Fruit fly (Drosophila melanogaster) whole organism, prepupa: ENCODE data around the gene Ctr1A.
A peak's percentile ranks its signal among the peaks of the same experiment; 100 is the strongest.

Experiments
- Blimp-1 ChIP-seq: fragments of 200-800 bp; sonication (Bioruptor generic); optimal IDR thresholded peaks from 3 replicates; lab custom pipeline; 2017; ENCODE audit warnings: missing biosample characterization, missing genetic modification characterization, mild to moderate bottlenecking, moderate library complexity, missing genetic modification reagents
- CG11294 ChIP-seq: fragments of 200-800 bp; sonication (Bioruptor generic); IDR thresholded peaks from 2 replicates; pipeline ENCODE4 v1.3.6; 2022; ENCODE audit warnings: missing biosample characterization, missing genetic modification characterization
- CG11762 ChIP-seq: fragments of 200-800 bp; sonication (Bioruptor generic); optimal IDR thresholded peaks from 3 replicates; lab custom pipeline; 2016; ENCODE audit warnings: missing biosample characterization, missing genetic modification characterization; ENCODE audit not compliant: insufficient read depth
- CG11902 ChIP-seq: fragments of 200-800 bp; sonication (Bioruptor generic); optimal IDR thresholded peaks from 3 replicates; lab custom pipeline; 2016; ENCODE audit warnings: missing biosample characterization, missing genetic modification characterization
- CG15336 ChIP-seq: fragments of 200-800 bp; sonication (Bioruptor generic); IDR thresholded peaks from 2 replicates; pipeline ENCODE4 v1.3.6; 2022; ENCODE audit warnings: missing biosample characterization, missing genetic modification characterization
- CG1621 ChIP-seq: fragments of 200-800 bp; sonication (Bioruptor generic); optimal IDR thresholded peaks from 3 replicates; lab custom pipeline; 2018; ENCODE audit warnings: missing biosample characterization, mild to moderate bottlenecking, missing genetic modification characterization
- CG16779 ChIP-seq: fragments of 200-800 bp; sonication (Bioruptor generic); optimal IDR thresholded peaks from 3 replicates; lab custom pipeline; 2017; ENCODE audit warnings: missing biosample characterization, mild to moderate bottlenecking, missing genetic modification characterization
- CG3032 ChIP-seq: fragments of 200-800 bp; optimal IDR thresholded peaks from 2 replicates; lab custom pipeline; 2019; ENCODE audit warnings: missing biosample characterization, mild to moderate bottlenecking, missing genetic modification characterization, moderate library complexity
- CG32006 ChIP-seq: fragments of 200-800 bp; sonication (Bioruptor generic); optimal IDR thresholded peaks from 3 replicates; lab custom pipeline; 2017; ENCODE audit warnings: missing biosample characterization, mild to moderate bottlenecking, missing genetic modification characterization
- CG34406 ChIP-seq: fragments of 200-800 bp; sonication (Bioruptor generic); optimal IDR thresholded peaks from 3 replicates; lab custom pipeline; 2016; ENCODE audit warnings: missing biosample characterization, missing genetic modification characterization
- CG6163 ChIP-seq: fragments of 200-800 bp; sonication (Bioruptor generic); IDR thresholded peaks from 3 replicates; pipeline ENCODE4 v1.3.6; 2022; ENCODE audit warnings: missing biosample characterization, missing genetic modification characterization
- CG6276 ChIP-seq: fragments of 200-800 bp; sonication (Bioruptor generic); optimal IDR thresholded peaks from 2 replicates; lab custom pipeline; 2017; ENCODE audit warnings: missing biosample characterization, mild to moderate bottlenecking, missing genetic modification characterization
- CG6792 ChIP-seq: fragments of 200-800 bp; sonication (Bioruptor generic); optimal IDR thresholded peaks from 3 replicates; lab custom pipeline; 2016; ENCODE audit warnings: missing biosample characterization, missing genetic modification characterization
- CG6808 ChIP-seq: fragments of 200-800 bp; sonication (Bioruptor generic); optimal IDR thresholded peaks from 3 replicates; lab custom pipeline; 2017; ENCODE audit warnings: missing biosample characterization, missing genetic modification characterization, mild to moderate bottlenecking, moderate library complexity, missing genetic modification reagents
- CG6854 ChIP-seq: fragments of 200-800 bp; sonication (Bioruptor generic); optimal IDR thresholded peaks from 2 replicates; lab custom pipeline; 2017; ENCODE audit warnings: missing biosample characterization, mild to moderate bottlenecking, missing genetic modification characterization
- CG7368 ChIP-seq: fragments of 200-800 bp; sonication (Bioruptor generic); optimal IDR thresholded peaks from 3 replicates; lab custom pipeline; 2016; ENCODE audit warnings: missing biosample characterization, missing genetic modification characterization
- CG8119 ChIP-seq: fragments of 200-800 bp; sonication (Bioruptor generic); IDR thresholded peaks from 3 replicates; pipeline ENCODE4 v1.3.6; 2022; ENCODE audit warnings: missing biosample characterization, missing genetic modification characterization
- CG8632 ChIP-seq: fragments of 200-800 bp; sonication (Bioruptor generic); optimal IDR thresholded peaks from 3 replicates; lab custom pipeline; 2016; ENCODE audit warnings: missing biosample characterization, missing genetic modification characterization
- Eip75B ChIP-seq: fragments of 200-800 bp; sonication (Bioruptor generic); optimal IDR thresholded peaks from 3 replicates; lab custom pipeline; 2016; ENCODE audit warnings: missing biosample characterization, missing genetic modification characterization
- Eip78C ChIP-seq: fragments of 200-800 bp; sonication (Bioruptor generic); peaks from one replicate; lab custom pipeline; 2016; ENCODE audit warnings: missing biosample characterization, missing genetic modification characterization
- Eip93F ChIP-seq: fragments of 200-800 bp; sonication (Bioruptor generic); optimal IDR thresholded peaks from 2 replicates; lab custom pipeline; 2016; ENCODE audit warnings: missing biosample characterization, mild to moderate bottlenecking, missing genetic modification characterization
- Ets21C ChIP-seq: fragments of 200-800 bp; sonication (Bioruptor generic); optimal IDR thresholded peaks from 3 replicates; lab custom pipeline; 2016; ENCODE audit warnings: missing biosample characterization, missing genetic modification characterization
- Ets96B ChIP-seq: fragments of 200-800 bp; optimal IDR thresholded peaks from 2 replicates; lab custom pipeline; 2019; ENCODE audit warnings: missing biosample characterization, mild to moderate bottlenecking, missing genetic modification characterization, moderate library complexity
- Gug ChIP-seq: fragments of 200-800 bp; sonication (Bioruptor generic); IDR thresholded peaks from 2 replicates; pipeline ENCODE4 v1.3.6; 2022; ENCODE audit warnings: missing biosample characterization, missing genetic modification characterization
- Hr39 ChIP-seq: fragments of 200-800 bp; sonication (Bioruptor generic); optimal IDR thresholded peaks from 2 replicates; lab custom pipeline; 2016; ENCODE audit warnings: missing biosample characterization, missing genetic modification characterization
- Hr4 ChIP-seq: fragments of 200-800 bp; sonication (Bioruptor generic); optimal IDR thresholded peaks from 3 replicates; lab custom pipeline; 2016; ENCODE audit warnings: missing biosample characterization, missing genetic modification characterization
- Lpt ChIP-seq: fragments of 200-800 bp; sonication (Bioruptor generic); optimal IDR thresholded peaks from 3 replicates; lab custom pipeline; 2016; ENCODE audit warnings: missing biosample characterization, missing genetic modification characterization
- Sox15 ChIP-seq: fragments of 200-800 bp; sonication (Bioruptor generic); optimal IDR thresholded peaks from 3 replicates; lab custom pipeline; 2016; ENCODE audit warnings: missing biosample characterization, missing genetic modification characterization
- achi ChIP-seq: fragments of 200-800 bp; sonication (Bioruptor generic); optimal IDR thresholded peaks from 3 replicates; lab custom pipeline; 2016; ENCODE audit warnings: missing biosample characterization, missing genetic modification characterization
- acj6 ChIP-seq: fragments of 200-800 bp; sonication (Bioruptor generic); optimal IDR thresholded peaks from 3 replicates; lab custom pipeline; 2016; ENCODE audit warnings: missing biosample characterization, missing genetic modification characterization
- dac ChIP-seq: fragments of 200-800 bp; sonication (Bioruptor generic); optimal IDR thresholded peaks from 2 replicates; lab custom pipeline; 2017; ENCODE audit warnings: missing biosample characterization, mild to moderate bottlenecking, missing genetic modification characterization
- dsx ChIP-seq: fragments of 200-800 bp; optimal IDR thresholded peaks from 3 replicates; lab custom pipeline; 2019; ENCODE audit warnings: missing biosample characterization, mild to moderate bottlenecking, missing genetic modification characterization, moderate library complexity; ENCODE audit not compliant: poor library complexity, severe bottlenecking
- esn ChIP-seq: fragments of 200-800 bp; sonication (Bioruptor generic); optimal IDR thresholded peaks from 2 replicates; lab custom pipeline; 2016; ENCODE audit warnings: missing biosample characterization, mild to moderate bottlenecking, missing genetic modification characterization, moderate library complexity
- fd59A ChIP-seq: fragments of 200-800 bp; sonication (Bioruptor generic); optimal IDR thresholded peaks from 2 replicates; lab custom pipeline; 2017; ENCODE audit warnings: missing biosample characterization, mild to moderate bottlenecking, missing genetic modification characterization, missing genetic modification reagents
- fd85E ChIP-seq: fragments of 200-800 bp; sonication (Bioruptor generic); optimal IDR thresholded peaks from 3 replicates; lab custom pipeline; 2016; ENCODE audit warnings: missing biosample characterization, missing genetic modification characterization
- fkh ChIP-seq: fragments of 200-800 bp; sonication (Bioruptor generic); optimal IDR thresholded peaks from 3 replicates; lab custom pipeline; 2017; ENCODE audit warnings: missing biosample characterization, mild to moderate bottlenecking, missing genetic modification characterization, moderate library complexity
- lz ChIP-seq: fragments of 200-800 bp; sonication (Bioruptor generic); optimal IDR thresholded peaks from 3 replicates; lab custom pipeline; 2016; ENCODE audit warnings: missing biosample characterization, missing genetic modification characterization
- net ChIP-seq: fragments of 200-800 bp; sonication (Bioruptor generic); optimal IDR thresholded peaks from 3 replicates; lab custom pipeline; 2016; ENCODE audit warnings: missing biosample characterization, missing genetic modification characterization
- pdm3 ChIP-seq: fragments of 200-800 bp; sonication (Bioruptor generic); optimal IDR thresholded peaks from 3 replicates; lab custom pipeline; 2016; ENCODE audit warnings: missing biosample characterization, missing genetic modification characterization
- spab ChIP-seq: fragments of 200-800 bp; sonication (Bioruptor generic); optimal IDR thresholded peaks from 2 replicates; lab custom pipeline; 2017; ENCODE audit warnings: missing biosample characterization, mild to moderate bottlenecking, missing genetic modification characterization, missing genetic modification reagents
- ss ChIP-seq, 2 experiments: fragments of 200-800 bp; sonication (Bioruptor generic); optimal IDR thresholded peaks; 2 replicates in 1 of 2; 3 replicates in 1 of 2; lab custom pipeline; 2017 to 2018; ENCODE audit warnings: mild to moderate bottlenecking in 2 of 2, missing biosample characterization in 2 of 2, missing genetic modification characterization in 2 of 2, moderate library complexity in 1 of 2
- svp ChIP-seq: fragments of 200-800 bp; sonication (Bioruptor generic); peaks from one replicate; lab custom pipeline; 2016; ENCODE audit warnings: missing biosample characterization, missing genetic modification characterization
- topi ChIP-seq: fragments of 200-800 bp; sonication (Bioruptor generic); optimal IDR thresholded peaks from 3 replicates; lab custom pipeline; 2016; ENCODE audit warnings: missing biosample characterization, missing genetic modification characterization
- vri ChIP-seq: fragments of 200-800 bp; sonication (Bioruptor generic); optimal IDR thresholded peaks from 3 replicates; lab custom pipeline; 2016; ENCODE audit warnings: missing biosample characterization, mild to moderate bottlenecking, missing genetic modification characterization

The Ctr1A gene

DNA sequence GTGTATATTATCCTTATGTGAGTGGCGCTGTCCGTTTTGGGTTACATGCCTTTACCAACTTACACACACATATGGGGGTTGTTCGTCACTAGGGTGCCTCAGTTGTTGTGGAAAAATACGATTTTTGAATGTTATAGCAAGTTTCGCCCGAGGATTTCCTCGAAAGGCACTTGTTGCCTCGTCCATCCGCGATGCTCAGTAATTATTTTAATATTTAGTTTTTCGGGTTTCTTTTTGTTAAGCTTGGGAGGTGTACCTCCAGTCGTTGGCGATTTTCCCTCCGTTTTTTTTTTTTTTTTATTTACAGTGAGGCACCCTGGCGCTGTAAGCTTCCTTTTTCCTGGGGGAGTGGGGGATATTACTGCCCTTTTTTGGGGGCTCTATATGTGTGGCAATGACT, 35.0 kb downstream of the Ctr1A start (continued):
- TF ChIP-seq dac (GFP tag; lab: Kevin White, UChicago) (peak; percentile 51), Sox15 (GFP tag; lab: Kevin White, UChicago) (peak; percentile 50), lz (GFP tag; lab: Kevin White, UChicago) (peak; percentile 81), Ets21C (GFP tag; lab: Kevin White, UChicago) (peak; percentile 71), Gug (GFP tag; lab: Robert Waterston, UW) (peak; percentile 43; the same call in 1 of the 2 replicates), CG8632 (GFP tag; lab: Kevin White, UChicago) (peak; percentile 79), Eip75B (GFP tag; lab: Kevin White, UChicago) (peak; percentile 76), CG6276 (GFP tag; lab: Kevin White, UChicago) (peak; percentile 72), CG6792 (GFP tag; lab: Kevin White, UChicago) (peak; percentile 84), vri (GFP tag; lab: Kevin White, UChicago) (peak; percentile 71), CG6808 (GFP tag; lab: Kevin White, UChicago) (peak; percentile 78), CG11294 (GFP tag; lab: Robert Waterston, UW) (peak; percentile 35; the same call in 1 of the 2 replicates), CG15336 (peak; percentile 89), acj6 (GFP tag; lab: Kevin White, UChicago) (peak; percentile 81), achi (peak; percentile 73), CG11762 (peak; percentile 56), CG3032 (tag; lab: Kevin White, UChicago) (peak; percentile 70), CG32006 (GFP tag; lab: Kevin White, UChicago) (peak; percentile 76), CG11902 (GFP tag; lab: Kevin White, UChicago) (peak; percentile 41), Eip93F (GFP tag; lab: Kevin White, UChicago) (peak; percentile 44), Blimp-1 (no peak)
- TF ChIP-seq, all 60 proteins: peak for 56

DNA sequence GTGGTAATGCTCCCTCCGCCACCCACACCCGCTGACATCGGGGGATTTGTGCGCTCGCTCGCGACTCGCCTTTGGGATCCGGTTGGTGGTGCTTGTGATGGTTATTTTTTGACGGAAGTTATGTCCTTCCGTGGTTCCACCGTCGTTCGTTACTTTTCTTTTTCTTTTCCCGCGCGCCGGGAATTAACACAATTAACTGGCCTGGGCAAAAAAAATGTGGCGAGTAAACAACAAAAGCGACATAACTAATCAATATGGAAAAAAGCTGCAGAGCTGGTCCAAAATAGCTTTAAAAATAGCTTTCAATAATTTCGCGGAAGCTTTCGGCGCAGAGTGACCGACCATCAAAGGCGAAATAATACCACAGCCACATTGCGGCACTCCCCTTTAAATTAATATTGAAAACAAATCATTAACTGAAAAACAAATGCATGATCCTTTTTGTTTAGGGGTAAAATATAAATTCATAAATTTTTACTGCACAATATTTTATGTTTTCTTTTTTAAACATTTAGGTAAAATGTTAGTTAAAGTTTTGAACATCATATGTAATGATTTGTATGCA, 36.9 kb downstream of the Ctr1A start, which contains the start of gene CG14440:
TSS of gene CG14440 (minus strand) at position 320 of the 565 bp plus-strand sequence.
- TF ChIP-seq Eip78C = peak; percentile 16
- TF ChIP-seq CG1621 (tag; lab: Kevin White, UChicago) = peak; percentile 40
- no peak for TF ChIP-seq net (GFP tag; lab: Kevin White, UChicago)
- no peak for TF ChIP-seq Eip75B (GFP tag; lab: Kevin White, UChicago)
- TF ChIP-seq CG6854 = peak; percentile 35
- no peak for TF ChIP-seq topi (GFP tag; lab: Kevin White, UChicago)
- no peak for TF ChIP-seq fd85E (GFP tag; lab: Kevin White, UChicago)
- TF ChIP-seq CG6163 = no peak
- TF ChIP-seq CG15336 = 0 out of 2 replicates have a peak, but pooled peaks have one; percentile 14
- peak; percentile 15 for TF ChIP-seq CG6808 (GFP tag; lab: Kevin White, UChicago)
- TF ChIP-seq vri (GFP tag; lab: Kevin White, UChicago) = peak; percentile 30
- TF ChIP-seq ss (GFP tag; optimal IDR thresholded peaks at IDR 0.05; lab: Kevin White, UChicago) = peak; percentile 4 to 45
- TF ChIP-seq fkh = peak; percentile 68

DNA sequence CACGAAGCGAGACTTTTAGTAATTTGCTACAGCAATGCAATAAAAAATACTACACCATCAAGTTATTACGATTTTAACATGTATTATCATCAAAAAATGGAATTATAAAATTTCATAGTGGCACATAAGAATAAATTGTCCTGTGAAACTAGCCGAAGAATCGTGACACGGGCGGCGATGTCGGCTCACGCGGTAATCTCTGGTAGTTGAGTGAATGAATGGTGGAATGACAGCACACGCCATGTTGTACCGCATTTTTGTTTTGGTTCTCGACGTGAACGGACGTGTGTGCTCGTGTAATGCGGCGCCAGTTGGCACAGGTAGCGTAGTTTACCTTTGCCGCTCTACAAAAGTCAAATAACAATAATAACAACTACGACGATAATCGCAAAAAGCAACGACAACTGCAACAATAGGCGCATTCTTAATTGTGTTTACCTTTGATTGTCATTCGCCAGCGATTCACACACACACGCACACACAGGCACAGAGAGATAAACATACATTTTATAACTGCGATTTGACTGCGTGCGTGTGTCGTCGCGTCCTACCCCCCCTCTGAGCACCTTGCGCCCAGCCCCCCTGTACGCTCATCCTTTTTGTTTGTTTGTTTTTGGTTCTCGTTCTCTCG, 37.9 kb downstream of the Ctr1A start, which contains the start of gene CG14441:
TSS of gene CG14441 (plus strand) at position 254 of the 631 bp plus-strand sequence.
- TF ChIP-seq CG34406 (peak; percentile 46), CG8119 (no peak; the same call in 1 of the 3 replicates), CG6792 (GFP tag; lab: Kevin White, UChicago) (peak; percentile 47), Lpt (GFP tag; lab: Kevin White, UChicago) (no peak), svp (GFP tag; lab: Kevin White, UChicago) (peak; percentile 68), Hr39 (GFP tag; lab: Kevin White, UChicago) (peak; percentile 5), CG32006 (GFP tag; lab: Kevin White, UChicago) (peak; percentile 24), CG15336 (peak; percentile 68), Ets96B (peak; percentile 37), esn (GFP tag; lab: Kevin White, UChicago) (peak; percentile 65), CG6808 (GFP tag; lab: Kevin White, UChicago) (peak; percentile 58), CG16779 (tag; lab: Kevin White, UChicago) (peak; percentile 75), fkh (peak; percentile 81), acj6 (GFP tag; lab: Kevin White, UChicago) (no peak), CG11762 (peak; percentile 18), lz (GFP tag; lab: Kevin White, UChicago) (peak; percentile 38), dac (GFP tag; lab: Kevin White, UChicago) (no peak), Hr4 (GFP tag; lab: Kevin White, UChicago) (peak; percentile 37), spab (no peak), fd59A (GFP tag; lab: Kevin White, UChicago) (no peak), pdm3 (peak; percentile 46), Ets21C (GFP tag; lab: Kevin White, UChicago) (peak; percentile 17), dsx (GFP tag; lab: Kevin White, UChicago) (peak; percentile 68), CG7368 (peak; percentile 13)
